Worm (Caenorhabditis elegans): ENCODE results near the gene Y38C1BA.1.

Y38C1BA.1 gene

DNA sequence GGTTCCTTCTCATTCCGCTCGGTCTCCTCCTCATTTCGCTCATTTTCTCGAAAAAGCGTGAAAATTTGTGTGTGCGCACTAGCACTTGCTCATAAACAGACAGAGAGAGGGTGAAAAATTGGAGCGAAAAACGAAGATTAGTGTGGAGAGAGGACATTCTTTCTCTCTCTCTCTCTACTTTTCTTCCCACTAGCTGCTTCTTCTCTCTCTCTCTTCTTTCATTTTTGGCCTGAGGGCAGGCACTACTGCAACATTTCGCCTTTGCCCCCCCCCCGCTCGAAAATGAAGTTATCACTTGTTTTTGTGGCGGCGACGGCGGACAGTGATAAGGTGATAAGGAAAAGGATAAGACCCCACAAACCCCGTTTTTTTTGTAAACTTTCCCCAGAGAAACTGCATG, 41.3 kb upstream of the Y38C1BA.1 start (continued):
- no peak for TF ChIP-seq nhr-47 (tag; optimal IDR thresholded peaks at IDR 0.05)
- peak; percentile 30 for TF ChIP-seq nhr-71 (tag; optimal IDR thresholded peaks at IDR 0.05)
- TF ChIP-seq pag-3 (tag; optimal IDR thresholded peaks at IDR 0.05; ENCODE audit: borderline replicate concordance, insufficient read depth), result no peak
- peak in 1 of 3 experiments; percentile 68 for TF ChIP-seq ceh-82 (tag; optimal IDR thresholded peaks at IDR 0.05)
- TF ChIP-seq nhr-12 (tag; optimal IDR thresholded peaks at IDR 0.05), result no peak
- TF ChIP-seq jun-1 (tag; optimal IDR thresholded peaks at IDR 0.05), result no peak
- TF ChIP-seq unc-130 (tag; optimal IDR thresholded peaks at IDR 0.05), result no peak
- no peak for TF ChIP-seq C04F5.9 (tag; optimal IDR thresholded peaks at IDR 0.05)
- TF ChIP-seq pqm-1 (tag; optimal IDR thresholded peaks at IDR 0.05), result peak; percentile 45
- TF ChIP-seq nhr-20 (tag; optimal IDR thresholded peaks at IDR 0.05), result peak; percentile 35
- no peak for TF ChIP-seq nhr-76 (tag; optimal IDR thresholded peaks at IDR 0.05)
- TF ChIP-seq nhr-77 (tag; optimal IDR thresholded peaks at IDR 0.05), result no peak
- TF ChIP-seq hlh-17 (GFP tag; optimal IDR thresholded peaks at IDR 0.05; ENCODE audit: borderline replicate concordance), result no peak
- peak; percentile 44 for TF ChIP-seq fkh-8 (tag; optimal IDR thresholded peaks at IDR 0.05)
- TF ChIP-seq mep-1 (tag; optimal IDR thresholded peaks at IDR 0.05), result no peak
- TF ChIP-seq hlh-4 (tag; optimal IDR thresholded peaks at IDR 0.05), result no peak
- TF ChIP-seq tlp-1 (tag; optimal IDR thresholded peaks at IDR 0.05), result no peak
- TF ChIP-seq unc-86 (tag; optimal IDR thresholded peaks at IDR 0.05), result no peak
- no peak for TF ChIP-seq rnt-1 (tag; optimal IDR thresholded peaks at IDR 0.05)
- no peak for TF ChIP-seq isw-1 (GFP tag; IDR thresholded peaks at IDR 0.05)
- TF ChIP-seq C34B4.2 (tag; optimal IDR thresholded peaks at IDR 0.05), result no peak
- TF ChIP-seq ceh-8 (GFP tag; optimal IDR thresholded peaks at IDR 0.05), result no peak
- no peak for TF ChIP-seq grh-1 (GFP tag; IDR thresholded peaks at IDR 0.05)
- TF ChIP-seq lin-14 (GFP tag; optimal IDR thresholded peaks at IDR 0.05), result peak; percentile 78
- TF ChIP-seq sox-4 (tag; optimal IDR thresholded peaks at IDR 0.05), result no peak
- peak in 1 of 2 experiments; percentile 0 for TF ChIP-seq mdl-1 (tag; optimal IDR thresholded peaks at IDR 0.05)
- no peak for TF ChIP-seq Y116A8C.19 (tag; optimal IDR thresholded peaks at IDR 0.05; ENCODE audit: borderline replicate concordance)
- no peak for TF ChIP-seq ztf-11 (tag; optimal IDR thresholded peaks at IDR 0.05)
- peak; percentile 4 for TF ChIP-seq snu-23 (GFP tag; optimal IDR thresholded peaks at IDR 0.05)
- TF ChIP-seq fkh-10 (GFP tag; optimal IDR thresholded peaks at IDR 0.05), result peak; percentile 21
- no peak for TF ChIP-seq tbx-2 (tag; optimal IDR thresholded peaks at IDR 0.05)
- no peak for TF ChIP-seq nhr-19 (GFP tag; conservative IDR thresholded peaks at IDR 0.05)
- no peak for TF ChIP-seq nhr-90 (tag; optimal IDR thresholded peaks at IDR 0.05; ENCODE audit: poor library complexity)
- TF ChIP-seq vab-15 (tag; optimal IDR thresholded peaks at IDR 0.05), result no peak
- no peak for TF ChIP-seq hpl-2 (GFP tag; optimal IDR thresholded peaks at IDR 0.05)
- TF ChIP-seq sptf-1 (tag; optimal IDR thresholded peaks at IDR 0.05), result no peak
- no peak for TF ChIP-seq unc-30 (tag; optimal IDR thresholded peaks at IDR 0.05)
- TF ChIP-seq pax-3 (tag; optimal IDR thresholded peaks at IDR 0.05), result no peak
- no peak for TF ChIP-seq dpl-1 (GFP tag; optimal IDR thresholded peaks at IDR 0.05)
- TF ChIP-seq efl-1 (optimal IDR thresholded peaks at IDR 0.05), result peak in 1 of 2 experiments; percentile 10
- peak in 1 of 2 experiments; percentile 50 for TF ChIP-seq efl-1 (GFP tag; optimal IDR thresholded peaks at IDR 0.05 in 1 of 2)
- no peak for TF ChIP-seq lin-15B (tag; optimal IDR thresholded peaks at IDR 0.05)
- TF ChIP-seq aly-2 (tag; optimal IDR thresholded peaks at IDR 0.05), result no peak
- no peak for TF ChIP-seq lin-39 (tag; optimal IDR thresholded peaks at IDR 0.05)
- TF ChIP-seq ets-5 (GFP tag; IDR thresholded peaks at IDR 0.05), result no peak
- no peak for TF ChIP-seq egl-13 (tag; optimal IDR thresholded peaks at IDR 0.05)
- TF ChIP-seq aha-1 (tag; optimal IDR thresholded peaks at IDR 0.05), result no peak
- no peak for TF ChIP-seq zag-1 (tag; optimal IDR thresholded peaks at IDR 0.05)
- TF ChIP-seq ama-1 (optimal IDR thresholded peaks at IDR 0.05), result no peak

All from whole organism, L1 larva.